Worm (Caenorhabditis elegans) whole organism, L1 larva: Measurements from ENCODE around the gene H35N09.2.
"Not testable (repeated sequence)": the region's sequence is repeated elsewhere in the genome, so short reads cannot be mapped to it uniquely, and the experiment has no call there.

ENCODE experiments used
- elt-3 ChIP-seq, 6 experiments: fragments of 150-350 bp in 1 of 6; sonication (generic microtip); optimal IDR thresholded peaks; 2 replicates each; lab custom pipeline; 2017 to 2018; ENCODE audit warnings: missing biosample characterization in 6 of 6, missing genetic modification characterization in 6 of 6, inconsistent platforms in 1 of 6
- fos-1 ChIP-seq: fragments of 150-350 bp; optimal IDR thresholded peaks from 2 replicates; lab custom pipeline; 2014; ENCODE audit warnings: missing biosample characterization, missing genetic modification characterization
- pag-3 ChIP-seq: sonication (generic microtip); optimal IDR thresholded peaks from 2 replicates; lab custom pipeline; 2017; ENCODE audit warnings: missing genetic modification characterization, mild to moderate bottlenecking, missing compliant biosample characterization, antibody characterized with exemption, borderline replicate concordance; ENCODE audit not compliant: insufficient read depth
- skn-1 ChIP-seq: fragments of 150-350 bp; optimal IDR thresholded peaks from 2 replicates; lab custom pipeline; 2014; ENCODE audit warnings: missing biosample characterization, missing genetic modification characterization

- not testable (repeated sequence) for TF ChIP-seq elt-3 (tag; optimal IDR thresholded peaks at IDR 0.05; lab: Kevin White, UChicago); fos-1 (tag; lab: Kevin White, UChicago); pag-3 (tag; lab: Kevin White, UChicago); skn-1 (tag; lab: Kevin White, UChicago)
These were observed 5.7 kb upstream of the H35N09.2 start, which contains the start of gene K01A12.4 for ce11 chrX:8610606-8611005.
